Fruit fly (Drosophila melanogaster) Kc167 (cell line): ENCODE data around the gene CG12093.

Source experiments
- Myc ChIP-seq: fragments of >200 bp; optimal IDR thresholded peaks from 2 replicates; lab custom pipeline; 2017; ENCODE audit warnings: missing external identifiers
- Sin3A ChIP-seq: fragments of >200 bp; optimal IDR thresholded peaks from 2 replicates; lab custom pipeline; 2018; ENCODE audit warnings: missing external identifiers
- h ChIP-seq: fragments of >200 bp; optimal IDR thresholded peaks from 3 replicates; lab custom pipeline; 2018; ENCODE audit warnings: missing external identifiers
- insv ChIP-seq: fragments of >200 bp; optimal IDR thresholded peaks from 3 replicates; lab custom pipeline; 2018; ENCODE audit warnings: missing external identifiers
- psq ChIP-seq: fragments of >200 bp; optimal IDR thresholded peaks from 2 replicates; lab custom pipeline; 2017; ENCODE audit warnings: missing external identifiers
- ttk ChIP-seq: sonication (Bioruptor generic); optimal IDR thresholded peaks from 2 replicates; lab custom pipeline; 2017; ENCODE audit warnings: missing external identifiers

The CG12093 gene

dm6 chr3L:2805137-2805955, 31.5 kb upstream of the CG12093 start:
- TF ChIP-seq Sin3A (lab: Kevin White, UChicago) (no peak), psq (lab: Kevin White, UChicago) (no peak), ttk (lab: Kevin White, UChicago) (no peak), Myc (lab: Kevin White, UChicago) (no peak), insv (lab: Kevin White, UChicago) (no peak), h (no peak)

dm6 chr3L:2802085-2802484, 28.3 kb upstream of the CG12093 start:
- TF ChIP-seq ttk (lab: Kevin White, UChicago) (no peak), insv (lab: Kevin White, UChicago) (no peak), Myc (lab: Kevin White, UChicago) (no peak), psq (lab: Kevin White, UChicago) (no peak), h (no peak), Sin3A (lab: Kevin White, UChicago) (no peak)

- TF ChIP-seq ttk (lab: Kevin White, UChicago) (no peak), Myc (lab: Kevin White, UChicago) (no peak), psq (lab: Kevin White, UChicago) (no peak), Sin3A (lab: Kevin White, UChicago) (no peak), insv (lab: Kevin White, UChicago) (no peak), h (no peak)
Measured at dm6 chr3L:2801376-2801775, 27.6 kb upstream of the CG12093 start.

dm6 chr3L:2800329-2800728, 26.5 kb upstream of the CG12093 start:
- no peak for TF ChIP-seq h
- no peak for TF ChIP-seq insv (lab: Kevin White, UChicago)
- TF ChIP-seq Sin3A (lab: Kevin White, UChicago), result no peak
- no peak for TF ChIP-seq ttk (lab: Kevin White, UChicago)
- no peak for TF ChIP-seq psq (lab: Kevin White, UChicago)
- TF ChIP-seq Myc (lab: Kevin White, UChicago), result no peak

- TF ChIP-seq insv (lab: Kevin White, UChicago) (no peak), Sin3A (lab: Kevin White, UChicago) (no peak), h (no peak), Myc (lab: Kevin White, UChicago) (no peak), psq (lab: Kevin White, UChicago) (no peak)
Measured at dm6 chr3L:2799110-2799618, 25.4 kb upstream of the CG12093 start.

dm6 chr3L:2798463-2798993, 24.7 kb upstream of the CG12093 start:
- TF ChIP-seq insv (lab: Kevin White, UChicago) (no peak), Myc (lab: Kevin White, UChicago) (no peak), Sin3A (lab: Kevin White, UChicago) (no peak)

- TF ChIP-seq Myc (lab: Kevin White, UChicago) (no peak), insv (lab: Kevin White, UChicago) (no peak), h (no peak), Sin3A (lab: Kevin White, UChicago) (no peak), psq (lab: Kevin White, UChicago) (no peak), ttk (lab: Kevin White, UChicago) (no peak)
Measured at dm6 chr3L:2796242-2796641, 22.4 kb upstream of the CG12093 start.

dm6 chr3L:2795363-2795957, 21.7 kb upstream of the CG12093 start:
- TF ChIP-seq Sin3A (lab: Kevin White, UChicago) (no peak), h (no peak), insv (lab: Kevin White, UChicago) (no peak), psq (lab: Kevin White, UChicago) (no peak), Myc (lab: Kevin White, UChicago) (no peak), ttk (lab: Kevin White, UChicago) (no peak)

- TF ChIP-seq ttk (lab: Kevin White, UChicago), result no peak
- TF ChIP-seq Myc (lab: Kevin White, UChicago), result no peak
- no peak for TF ChIP-seq insv (lab: Kevin White, UChicago)
- TF ChIP-seq psq (lab: Kevin White, UChicago), result no peak
- TF ChIP-seq Sin3A (lab: Kevin White, UChicago), result no peak
- TF ChIP-seq h, result no peak
Measured at dm6 chr3L:2785941-2786340, 12.1 kb upstream of the CG12093 start.

- TF ChIP-seq psq (lab: Kevin White, UChicago), result no peak
Measured at dm6 chr3L:2782678-2783027, 8.8 kb upstream of the CG12093 start.

dm6 chr3L:2781991-2782677, 8.3 kb upstream of the CG12093 start, which contains the start of gene Pgant6:
Gene Pgant6 (plus strand): TSS chr3L:2782255.
- no peak for TF ChIP-seq h
- TF ChIP-seq psq (lab: Kevin White, UChicago), result no peak
- TF ChIP-seq Sin3A (lab: Kevin White, UChicago), result no peak
- TF ChIP-seq ttk (lab: Kevin White, UChicago), result no peak
- no peak for TF ChIP-seq insv (lab: Kevin White, UChicago)
- TF ChIP-seq Myc (lab: Kevin White, UChicago), result no peak
